Fruit fly (Drosophila melanogaster): Measurements from ENCODE around the gene Cpr64Ac.

DNA sequence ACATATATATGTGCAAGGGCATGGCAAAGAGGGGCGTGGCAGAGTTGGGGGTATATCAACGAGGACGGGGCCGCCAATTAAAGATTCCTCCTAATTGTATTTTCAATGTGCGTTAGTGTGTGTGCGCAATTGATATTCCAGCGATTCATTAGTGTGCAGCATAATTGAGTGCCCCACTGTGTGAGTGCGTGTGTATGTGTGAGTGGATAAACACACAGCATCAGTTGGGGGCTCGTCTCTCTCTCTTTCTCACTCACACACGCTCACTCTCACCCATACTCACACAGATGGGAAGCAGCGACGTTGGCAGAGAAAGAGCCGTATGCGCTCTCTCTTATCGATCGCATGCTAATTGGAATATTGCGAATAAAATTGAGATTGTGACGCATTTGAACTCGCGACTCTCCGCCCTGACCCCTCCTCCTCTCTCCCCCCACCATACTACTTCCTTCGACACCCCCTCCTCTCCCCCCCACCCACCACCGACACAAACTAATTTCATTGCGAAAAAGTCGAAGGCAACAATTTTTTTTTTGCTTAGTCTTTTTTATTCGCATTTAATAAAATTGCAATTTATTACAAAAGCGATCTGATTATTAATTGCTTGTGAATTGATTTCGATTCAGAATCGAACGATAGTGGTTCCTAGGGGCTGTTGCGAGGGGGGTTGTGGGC is 21.0 kb upstream of the Cpr64Ac start:
- TF ChIP-seq Hnf4 (GFP tag; optimal IDR thresholded peaks at IDR 0.05) (no peak), Vsx2 (GFP tag; optimal IDR thresholded peaks at IDR 0.05; ENCODE audit: partially characterized antibody) (peak; percentile 11), Myc (optimal IDR thresholded peaks at IDR 0.05) (no peak), Sp1 (GFP tag; optimal IDR thresholded peaks at IDR 0.05) (no peak), psq (GFP tag; optimal IDR thresholded peaks at IDR 0.05) (no peak), h (GFP tag; optimal IDR thresholded peaks at IDR 0.05) (no peak), HLH106 (tag; optimal IDR thresholded peaks at IDR 0.05) (no peak), Abd-B (GFP tag; optimal IDR thresholded peaks at IDR 0.05) (no peak), Hr83 (GFP tag; optimal IDR thresholded peaks at IDR 0.05; ENCODE audit: poor library complexity, severe bottlenecking) (no peak), Dfd (GFP tag; optimal IDR thresholded peaks at IDR 0.05) (no peak), sv (GFP tag; optimal IDR thresholded peaks at IDR 0.05) (no peak), lola (GFP tag; optimal IDR thresholded peaks at IDR 0.05) (no peak), rgr (GFP tag; optimal IDR thresholded peaks at IDR 0.05) (no peak)
